Fruit fly (Drosophila melanogaster) whole organism, adult: ENCODE measurements around the gene dbe.

Experiments used
- CG11617 ChIP-seq: fragments of 200-800 bp; sonication (Bioruptor generic); optimal IDR thresholded peaks from 2 replicates; lab custom pipeline; 2017; ENCODE audit warnings: mild to moderate bottlenecking, missing biosample characterization, missing genetic modification reagents, missing genetic modification characterization
- CG12768 ChIP-seq: fragments of 200-800 bp; sonication (Bioruptor generic); optimal IDR thresholded peaks from 2 replicates; lab custom pipeline; 2017; ENCODE audit warnings: missing biosample characterization, missing genetic modification characterization, mild to moderate bottlenecking, moderate library complexity, missing genetic modification reagents
- CG14711 ChIP-seq: fragments of 200-800 bp; sonication (Bioruptor generic); optimal IDR thresholded peaks from 2 replicates; lab custom pipeline; 2018; ENCODE audit warnings: missing biosample characterization, mild to moderate bottlenecking, missing genetic modification characterization, moderate library complexity
- CG1620 ChIP-seq: fragments of 200-800 bp; sonication (Bioruptor generic); optimal IDR thresholded peaks from 2 replicates; lab custom pipeline; 2016; ENCODE audit warnings: missing biosample characterization, missing genetic modification characterization
- CG33017 ChIP-seq: fragments of 200-800 bp; sonication (Bioruptor generic); optimal IDR thresholded peaks from 2 replicates; lab custom pipeline; 2018; ENCODE audit warnings: missing biosample characterization, mild to moderate bottlenecking, missing genetic modification characterization, moderate library complexity
- CG5204 ChIP-seq: fragments of 200-800 bp; sonication (Bioruptor generic); optimal IDR thresholded peaks from 2 replicates; lab custom pipeline; 2016; ENCODE audit warnings: missing biosample characterization, missing genetic modification characterization
- CG7045 ChIP-seq: fragments of 200-800 bp; sonication (Bioruptor generic); optimal IDR thresholded peaks from 2 replicates; lab custom pipeline; 2017; ENCODE audit warnings: missing biosample characterization, mild to moderate bottlenecking, missing genetic modification characterization
- CG7101 ChIP-seq: fragments of 200-800 bp; sonication (Bioruptor generic); optimal IDR thresholded peaks from 2 replicates; lab custom pipeline; 2018; ENCODE audit warnings: missing biosample characterization, mild to moderate bottlenecking, missing genetic modification characterization, moderate library complexity
- Clk ChIP-seq: fragments of 200-800 bp; sonication (Bioruptor generic); optimal IDR thresholded peaks from 2 replicates; lab custom pipeline; 2017; ENCODE audit warnings: missing biosample characterization, missing genetic modification characterization
- Crg-1 ChIP-seq: fragments of 200-800 bp; sonication (Bioruptor generic); optimal IDR thresholded peaks from 2 replicates; lab custom pipeline; 2016; ENCODE audit warnings: missing biosample characterization, missing genetic modification characterization
- Hr96 ChIP-seq: fragments of 200-800 bp; sonication (Bioruptor generic); optimal IDR thresholded peaks from 2 replicates; lab custom pipeline; 2016; ENCODE audit warnings: missing biosample characterization, missing genetic modification characterization
- Mnt ChIP-seq: fragments of 200-800 bp; sonication (Bioruptor generic); optimal IDR thresholded peaks from 2 replicates; lab custom pipeline; 2016; ENCODE audit warnings: missing biosample characterization, mild to moderate bottlenecking, missing genetic modification characterization
- bab1 ChIP-seq: fragments of 200-800 bp; sonication (Bioruptor generic); optimal IDR thresholded peaks from 3 replicates; lab custom pipeline; 2019; ENCODE audit warnings: missing biosample characterization, mild to moderate bottlenecking, missing genetic modification characterization, moderate library complexity
- cic ChIP-seq: fragments of 200-800 bp; sonication (Bioruptor generic); optimal IDR thresholded peaks from 2 replicates; lab custom pipeline; 2017; ENCODE audit warnings: missing biosample characterization, mild to moderate bottlenecking, missing genetic modification characterization, moderate library complexity
- cnc ChIP-seq, 2 experiments: fragments of >200 bp; optimal IDR thresholded peaks; 2 replicates each; lab custom pipeline; 2017
- kay ChIP-seq: fragments of 200-800 bp; sonication (Bioruptor generic); peaks from one replicate; lab custom pipeline; 2016; ENCODE audit warnings: missing biosample characterization, missing genetic modification characterization, borderline replicate concordance
- ovo ChIP-seq: fragments of 200-800 bp; sonication (Bioruptor generic); optimal IDR thresholded peaks from 2 replicates; lab custom pipeline; 2016; ENCODE audit warnings: missing biosample characterization, missing genetic modification characterization
- pad ChIP-seq: fragments of 200-800 bp; sonication (Bioruptor generic); optimal IDR thresholded peaks from 3 replicates; lab custom pipeline; 2017; ENCODE audit warnings: missing biosample characterization, missing genetic modification characterization, mild to moderate bottlenecking, moderate library complexity, missing genetic modification reagents
- tj ChIP-seq: fragments of 200-800 bp; sonication (Bioruptor generic); optimal IDR thresholded peaks from 3 replicates; lab custom pipeline; 2017; ENCODE audit warnings: missing biosample characterization, mild to moderate bottlenecking, missing genetic modification characterization, moderate library complexity
- toe ChIP-seq: fragments of 200-800 bp; sonication (Bioruptor generic); optimal IDR thresholded peaks from 2 replicates; lab custom pipeline; 2016; ENCODE audit warnings: missing biosample characterization, missing genetic modification characterization

dbe gene

DNA sequence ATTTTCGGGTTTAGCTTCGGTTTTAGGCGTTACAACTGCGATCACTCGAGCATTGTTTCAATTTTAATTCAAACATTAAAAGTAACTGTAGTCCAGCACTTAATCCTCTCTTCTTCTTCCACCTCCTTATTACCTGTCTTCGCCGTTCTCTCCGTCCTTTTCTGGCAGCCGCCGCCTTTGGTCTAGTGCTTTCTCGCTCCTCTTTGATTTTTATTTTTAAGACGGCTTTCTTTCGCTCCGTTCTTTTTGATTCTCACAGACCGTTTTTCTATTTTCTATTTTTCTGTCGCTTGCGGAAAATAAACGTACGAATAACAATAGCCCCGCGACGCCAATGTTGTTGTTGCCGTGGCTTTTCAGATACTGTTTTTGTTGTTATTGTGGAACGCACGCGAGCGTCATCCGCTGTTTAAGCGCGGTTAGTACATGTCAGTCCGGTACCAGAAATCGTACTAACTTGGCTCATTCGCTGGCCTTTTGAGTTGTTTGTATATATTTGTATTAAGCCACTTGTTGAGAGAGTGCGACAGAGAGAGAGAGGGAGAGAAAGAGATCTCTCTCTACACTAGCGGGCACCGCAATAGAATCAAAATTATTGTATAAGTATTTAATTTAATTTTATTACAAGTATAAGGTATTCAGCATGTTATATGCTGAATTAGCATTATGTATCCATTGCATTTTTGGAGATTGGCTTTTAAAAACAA, 1.6 kb downstream of the dbe start, which contains the start of gene aru:
TSS of gene aru (minus strand) at position 456 of the 707 bp plus-strand sequence.
- TF ChIP-seq CG1620 (GFP tag; lab: Kevin White, UChicago) (peak; percentile 25), tj (GFP tag; lab: Kevin White, UChicago) (peak; percentile 10), Mnt (peak; percentile 50), ovo (no peak), CG5204 (no peak), toe (GFP tag; lab: Kevin White, UChicago) (no peak), CG14711 (tag; lab: Kevin White, UChicago) (peak; percentile 15), CG11617 (GFP tag; lab: Kevin White, UChicago) (no peak), bab1 (GFP tag; lab: Kevin White, UChicago) (peak; percentile 41), Crg-1 (no peak), CG33017 (tag; lab: Kevin White, UChicago) (no peak)

DNA sequence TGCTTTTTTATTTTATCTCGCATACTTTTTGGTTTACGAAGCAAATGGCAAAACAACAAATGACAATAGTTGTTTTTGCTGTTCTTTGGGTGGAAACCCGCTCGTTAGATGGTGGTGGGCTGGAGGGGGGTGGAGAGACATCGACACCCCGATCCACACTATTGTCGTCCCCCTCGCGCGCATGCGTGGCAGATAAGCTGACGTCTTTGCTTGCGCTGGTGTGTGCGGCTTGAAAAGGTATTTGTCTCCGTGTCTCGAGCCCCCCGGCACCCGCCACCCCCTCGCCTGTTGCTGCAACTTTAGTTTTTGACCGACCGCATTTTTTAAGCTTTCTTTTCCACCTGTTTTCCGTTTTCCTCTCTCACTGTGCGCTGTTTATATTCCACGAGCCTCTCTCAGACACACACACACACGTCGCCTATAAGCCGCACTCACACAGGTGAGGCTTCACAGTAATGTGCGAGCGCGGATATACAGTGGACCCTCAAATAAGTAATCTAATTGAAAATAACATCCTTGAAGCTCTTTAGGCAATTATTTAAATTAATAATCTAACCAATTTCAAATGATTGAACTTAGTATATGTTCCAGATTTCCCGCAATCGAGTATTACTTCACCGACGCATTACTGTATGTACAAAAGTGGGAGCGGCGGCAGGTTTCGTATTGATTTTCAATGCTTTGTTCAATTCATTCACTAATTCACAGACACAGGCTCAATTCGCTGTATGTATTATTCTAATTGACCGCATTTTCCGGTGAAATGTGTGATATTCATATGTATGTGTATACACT, 2.5 kb downstream of the dbe start:
- TF ChIP-seq CG12768 (GFP tag; lab: Kevin White, UChicago), result peak; percentile 98
- TF ChIP-seq toe (GFP tag; lab: Kevin White, UChicago), result peak; percentile 97
- TF ChIP-seq CG7045 (GFP tag; lab: Kevin White, UChicago), result peak; percentile 94
- TF ChIP-seq Hr96 (GFP tag; lab: Kevin White, UChicago), result peak; percentile 95
- TF ChIP-seq cnc (optimal IDR thresholded peaks at IDR 0.05; lab: Kevin White, UChicago), result no peak
- TF ChIP-seq CG14711 (tag; lab: Kevin White, UChicago), result peak; percentile 93
- peak; percentile 49 for TF ChIP-seq ovo
- TF ChIP-seq CG1620 (GFP tag; lab: Kevin White, UChicago), result peak; percentile 98
- peak; percentile 97 for TF ChIP-seq Crg-1
- peak; percentile 98 for TF ChIP-seq CG33017 (tag; lab: Kevin White, UChicago)
- TF ChIP-seq pad (GFP tag; lab: Kevin White, UChicago), result peak; percentile 89
- peak; percentile 98 for TF ChIP-seq bab1 (GFP tag; lab: Kevin White, UChicago)
- TF ChIP-seq cic (GFP tag; lab: Kevin White, UChicago), result peak; percentile 98
- no peak for TF ChIP-seq kay
- TF ChIP-seq Clk, result peak; percentile 94
- TF ChIP-seq CG7101 (tag; lab: Kevin White, UChicago), result peak; percentile 98
- peak; percentile 65 for TF ChIP-seq tj (GFP tag; lab: Kevin White, UChicago)
- peak; percentile 96 for TF ChIP-seq CG5204
- peak; percentile 94 for TF ChIP-seq CG11617 (GFP tag; lab: Kevin White, UChicago)
- peak; percentile 90 for TF ChIP-seq Mnt

DNA sequence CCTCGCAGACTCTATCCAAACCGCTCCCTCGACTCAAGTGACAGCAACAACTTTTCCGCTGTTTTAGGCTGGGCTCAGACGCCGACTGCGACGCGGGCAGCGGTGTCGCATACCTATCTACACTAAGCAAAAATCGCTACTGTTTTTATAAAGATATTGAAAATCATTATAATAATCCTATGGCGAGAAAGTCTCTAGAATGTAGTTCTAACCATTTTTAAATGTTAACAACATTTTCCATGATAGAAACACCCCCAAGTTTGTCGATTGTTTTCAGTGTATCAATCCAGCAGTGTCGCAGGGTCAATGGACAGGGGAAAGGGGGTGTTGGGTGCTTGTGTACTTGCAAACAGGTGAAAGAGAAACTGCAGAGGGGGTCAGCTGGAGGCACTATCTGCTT, 3.8 kb downstream of the dbe start:
- TF ChIP-seq kay (no peak), tj (GFP tag; lab: Kevin White, UChicago) (peak; percentile 86), pad (GFP tag; lab: Kevin White, UChicago) (peak; percentile 87), CG33017 (tag; lab: Kevin White, UChicago) (peak; percentile 97), cnc (optimal IDR thresholded peaks at IDR 0.05; lab: Kevin White, UChicago) (no peak), CG14711 (tag; lab: Kevin White, UChicago) (peak; percentile 92), Clk (peak; percentile 95), ovo (peak; percentile 93), toe (GFP tag; lab: Kevin White, UChicago) (peak; percentile 95), Crg-1 (peak; percentile 88), CG11617 (GFP tag; lab: Kevin White, UChicago) (peak; percentile 95), bab1 (GFP tag; lab: Kevin White, UChicago) (peak; percentile 98), Mnt (peak; percentile 91), CG1620 (GFP tag; lab: Kevin White, UChicago) (peak; percentile 97), CG12768 (GFP tag; lab: Kevin White, UChicago) (peak; percentile 97), CG7045 (GFP tag; lab: Kevin White, UChicago) (peak; percentile 96), CG5204 (peak; percentile 95), Hr96 (GFP tag; lab: Kevin White, UChicago) (peak; percentile 96), cic (GFP tag; lab: Kevin White, UChicago) (peak; percentile 78), CG7101 (tag; lab: Kevin White, UChicago) (peak; percentile 97)

DNA sequence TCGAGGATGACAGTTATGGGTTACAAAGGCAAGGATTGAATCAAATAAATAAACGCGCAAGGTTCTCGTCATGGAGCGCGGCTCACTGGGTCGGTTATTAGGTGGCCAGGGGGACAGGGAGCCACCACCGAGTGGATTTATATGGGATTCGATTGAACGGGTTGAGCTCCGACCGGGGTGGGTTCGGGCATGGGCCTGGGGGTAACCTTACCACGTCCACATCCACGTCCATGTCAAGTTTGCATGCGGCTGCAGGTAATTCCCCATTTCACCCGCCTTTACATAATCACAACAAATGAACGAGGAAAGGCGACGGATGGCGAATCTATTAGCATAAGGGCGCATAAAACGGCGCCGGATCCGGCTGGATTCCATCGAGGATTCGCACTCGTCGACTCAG, 9.8 kb downstream of the dbe start, which contains the start of gene CG13950:
TSS of gene CG13950 (plus strand) at position 301 of the 400 bp plus-strand sequence.
- TF ChIP-seq cnc (optimal IDR thresholded peaks at IDR 0.05; lab: Kevin White, UChicago) (no peak), kay (no peak), tj (GFP tag; lab: Kevin White, UChicago) (no peak), bab1 (GFP tag; lab: Kevin White, UChicago) (no peak), CG7101 (tag; lab: Kevin White, UChicago) (no peak), CG14711 (tag; lab: Kevin White, UChicago) (no peak), CG33017 (tag; lab: Kevin White, UChicago) (no peak), cic (GFP tag; lab: Kevin White, UChicago) (no peak), CG1620 (GFP tag; lab: Kevin White, UChicago) (no peak), ovo (no peak), Clk (no peak), CG7045 (GFP tag; lab: Kevin White, UChicago) (no peak), toe (GFP tag; lab: Kevin White, UChicago) (no peak), CG5204 (no peak)

DNA sequence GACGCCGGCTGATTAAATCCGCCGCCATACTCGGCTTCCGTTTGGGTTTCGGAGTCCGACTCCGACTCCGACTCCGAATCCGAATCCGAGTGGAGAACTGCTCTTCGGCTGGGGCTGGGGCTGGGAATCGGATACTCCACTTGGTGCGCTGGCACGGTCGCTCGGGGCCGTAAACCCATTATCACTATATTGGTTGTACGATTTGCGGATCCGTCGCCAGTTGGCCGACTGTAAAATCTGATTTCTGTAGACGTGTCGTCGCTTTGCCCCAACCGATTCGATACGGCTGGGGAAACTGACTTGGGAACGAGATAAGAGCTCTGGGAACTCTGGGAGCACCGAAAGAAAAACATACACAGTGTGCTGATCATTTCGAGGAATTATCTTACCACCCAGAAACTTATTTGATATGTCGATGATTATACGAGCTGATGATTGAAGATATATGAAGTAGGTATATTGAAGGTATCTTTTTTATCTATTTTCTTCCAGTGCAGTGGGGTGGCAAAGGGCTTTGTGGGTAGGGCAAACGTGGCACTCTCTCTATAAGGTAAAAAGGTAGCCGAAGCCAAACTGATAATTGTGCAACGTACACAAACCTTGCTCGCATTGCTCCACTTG, 11.7 kb downstream of the dbe start:
- TF ChIP-seq toe (GFP tag; lab: Kevin White, UChicago), result no peak
- peak; percentile 29 for TF ChIP-seq Mnt
- peak; percentile 10 for TF ChIP-seq pad (GFP tag; lab: Kevin White, UChicago)
- no peak for TF ChIP-seq cnc (optimal IDR thresholded peaks at IDR 0.05; lab: Kevin White, UChicago)
- TF ChIP-seq CG11617 (GFP tag; lab: Kevin White, UChicago), result peak; percentile 32
- no peak for TF ChIP-seq Clk
- TF ChIP-seq CG5204, result no peak
- TF ChIP-seq CG14711 (tag; lab: Kevin White, UChicago), result peak; percentile 35
- no peak for TF ChIP-seq bab1 (GFP tag; lab: Kevin White, UChicago)
- peak; percentile 68 for TF ChIP-seq CG33017 (tag; lab: Kevin White, UChicago)
- peak; percentile 26 for TF ChIP-seq Crg-1
- TF ChIP-seq CG7101 (tag; lab: Kevin White, UChicago), result peak; percentile 50
